Worm (Caenorhabditis elegans): ENCODE results near the gene T10B5.3.

DNA sequence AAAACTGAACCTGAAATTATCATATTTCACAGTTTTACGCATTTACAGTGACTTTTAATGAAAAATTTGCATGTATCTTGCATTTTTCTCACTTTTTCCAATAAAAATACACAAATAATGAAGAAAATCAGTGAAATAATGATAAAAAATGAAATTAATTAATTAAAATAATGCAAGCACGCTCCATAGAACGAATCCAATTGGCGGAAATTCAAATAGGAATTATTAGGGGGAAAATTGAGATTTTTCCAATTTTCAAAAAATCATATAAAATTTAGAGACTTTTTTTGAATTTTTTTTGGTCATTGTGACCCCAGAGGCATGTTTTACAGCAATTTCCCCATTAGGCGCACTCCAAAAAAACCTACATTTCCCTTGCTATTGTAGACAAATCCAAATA lies 48.8 kb downstream of the T10B5.3 start:
- TF ChIP-seq C38D4.7 (GFP tag; optimal IDR thresholded peaks at IDR 0.05), result no peak
- no peak for TF ChIP-seq ttx-3 (tag; optimal IDR thresholded peaks at IDR 0.05)
- TF ChIP-seq hlh-30 (tag; optimal IDR thresholded peaks at IDR 0.05; ENCODE audit: insufficient read depth), result no peak
- TF ChIP-seq pha-4 (tag; optimal IDR thresholded peaks at IDR 0.05), result no peak
- TF ChIP-seq nhr-11 (tag; optimal IDR thresholded peaks at IDR 0.05), result no peak
- no peak for TF ChIP-seq rnt-1 (tag; optimal IDR thresholded peaks at IDR 0.05)
- no peak for TF ChIP-seq dve-1 (tag; optimal IDR thresholded peaks at IDR 0.05)
- no peak for TF ChIP-seq C08G9.2 (tag; optimal IDR thresholded peaks at IDR 0.05)
- TF ChIP-seq unc-55 (GFP tag; optimal IDR thresholded peaks at IDR 0.05), result no peak
- TF ChIP-seq pag-3 (tag; optimal IDR thresholded peaks at IDR 0.05; ENCODE audit: borderline replicate concordance), result no peak

All from whole organism, late embryonic.